Fruit fly (Drosophila melanogaster): ENCODE data around the gene CG34448.

Gene CG34448

DNA sequence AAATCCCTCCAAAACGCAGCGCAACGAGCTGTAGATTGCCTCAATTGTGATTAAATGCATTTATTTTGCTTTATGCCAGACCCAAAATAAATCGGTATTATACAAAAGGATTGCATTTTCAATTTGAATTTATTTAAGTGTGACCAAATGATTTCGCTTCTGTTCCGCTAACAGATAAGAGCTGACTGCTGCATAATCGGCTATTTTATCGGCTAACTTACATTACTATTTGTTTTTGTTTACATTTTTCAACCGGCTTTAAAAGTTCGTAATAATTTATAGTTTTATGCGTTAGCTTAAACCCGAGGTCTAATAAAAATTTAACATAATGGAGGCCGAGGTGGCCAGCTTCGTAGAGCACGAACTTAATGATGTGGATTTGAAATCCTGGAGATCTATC, 34.8 kb downstream of the CG34448 start, which contains the start of gene PIG-Wa (continued):
- no peak for TF ChIP-seq aop (GFP tag; IDR thresholded peaks at IDR 0.05)
- TF ChIP-seq CG16815 (GFP tag; optimal IDR thresholded peaks at IDR 0.05), result no peak
- TF ChIP-seq chinmo (GFP tag; IDR thresholded peaks at IDR 0.05; ENCODE audit: partially characterized antibody), result no peak
- TF ChIP-seq CG34224 (GFP tag; IDR thresholded peaks at IDR 0.05; ENCODE audit: partially characterized antibody), result peak; percentile 59; the same call in 2 of the 3 replicates
- TF ChIP-seq salm (tag; optimal IDR thresholded peaks at IDR 0.05), result no peak
- TF ChIP-seq fd64A (GFP tag; optimal IDR thresholded peaks at IDR 0.05), result no peak
- no peak for TF ChIP-seq sens-2 (GFP tag; IDR thresholded peaks at IDR 0.05)
- no peak for TF ChIP-seq ap (GFP tag; IDR thresholded peaks at IDR 0.05)
- TF ChIP-seq Camta (GFP tag; optimal IDR thresholded peaks at IDR 0.05), result no peak
- no peak for TF ChIP-seq Jarid2 (GFP tag; optimal IDR thresholded peaks at IDR 0.05)
- TF ChIP-seq CTCF (GFP tag; optimal IDR thresholded peaks at IDR 0.05), result no peak
- no peak for TF ChIP-seq CG17359 (tag; optimal IDR thresholded peaks at IDR 0.05)
- peak; percentile 62; the same call in 1 of the 3 replicates for TF ChIP-seq CG6791 (GFP tag; IDR thresholded peaks at IDR 0.05; ENCODE audit: partially characterized antibody)
- peak; percentile 94 for TF ChIP-seq stwl (tag; optimal IDR thresholded peaks at IDR 0.05)
- no peak for TF ChIP-seq CG33557 (GFP tag; optimal IDR thresholded peaks at IDR 0.05)
- TF ChIP-seq sug (tag; optimal IDR thresholded peaks at IDR 0.05), result no peak
- no peak for TF ChIP-seq run (tag; optimal IDR thresholded peaks at IDR 0.05)
- TF ChIP-seq Xbp1 (GFP tag; optimal IDR thresholded peaks at IDR 0.05), result no peak
- no peak for TF ChIP-seq ind (GFP tag; optimal IDR thresholded peaks at IDR 0.05)
- TF ChIP-seq bab2 (GFP tag; optimal IDR thresholded peaks at IDR 0.05), result no peak
- TF ChIP-seq Neu2 (GFP tag; optimal IDR thresholded peaks at IDR 0.05; ENCODE audit: borderline replicate concordance), result no peak
- TF ChIP-seq CG18011 (GFP tag; optimal IDR thresholded peaks at IDR 0.05), result peak; percentile 98
- no peak for TF ChIP-seq HLH54F (GFP tag; optimal IDR thresholded peaks at IDR 0.05)
- no peak for TF ChIP-seq CG9817 (tag; optimal IDR thresholded peaks at IDR 0.05)
- TF ChIP-seq cas (GFP tag; IDR thresholded peaks at IDR 0.05), result no peak
- no peak for TF ChIP-seq sisA (GFP tag; IDR thresholded peaks at IDR 0.05)
- TF ChIP-seq Asciz (GFP tag; optimal IDR thresholded peaks at IDR 0.05), result no peak
- no peak for TF ChIP-seq Hey (tag; optimal IDR thresholded peaks at IDR 0.05)
- peak; percentile 8 for TF ChIP-seq YL-1 (GFP tag; optimal IDR thresholded peaks at IDR 0.05)
- peak; percentile 62 for TF ChIP-seq Ets97D (GFP tag; optimal IDR thresholded peaks at IDR 0.05)
- no peak for TF ChIP-seq CG34376 (GFP tag; optimal IDR thresholded peaks at IDR 0.05)
- no peak for TF ChIP-seq CG2129 (GFP tag; IDR thresholded peaks at IDR 0.05; ENCODE audit: partially characterized antibody)
- no peak for TF ChIP-seq CG10979 (tag; optimal IDR thresholded peaks at IDR 0.05)
- no peak for TF ChIP-seq crc (GFP tag; optimal IDR thresholded peaks at IDR 0.05)
- no peak for TF ChIP-seq CG9727 (GFP tag; optimal IDR thresholded peaks at IDR 0.05)
- TF ChIP-seq CG3838 (GFP tag; optimal IDR thresholded peaks at IDR 0.05), result no peak
- no peak for TF ChIP-seq CG17568 (GFP tag; optimal IDR thresholded peaks at IDR 0.05)
- TF ChIP-seq CG5180 (GFP tag; optimal IDR thresholded peaks at IDR 0.05), result no peak
- no peak for TF ChIP-seq pan (optimal IDR thresholded peaks at IDR 0.05)
- TF ChIP-seq pan (GFP tag; optimal IDR thresholded peaks at IDR 0.05 in 1 of 2, IDR thresholded peaks at IDR 0.05 in 1 of 2), result no peak
- no peak for TF ChIP-seq slou (GFP tag; optimal IDR thresholded peaks at IDR 0.05)
- no peak for TF ChIP-seq Blimp-1 (GFP tag; optimal IDR thresholded peaks at IDR 0.05)
- TF ChIP-seq Optix (GFP tag; IDR thresholded peaks at IDR 0.05), result no peak
- TF ChIP-seq CG14710 (tag; optimal IDR thresholded peaks at IDR 0.05), result no peak
- no peak for TF ChIP-seq CG13123 (GFP tag; optimal IDR thresholded peaks at IDR 0.05)
- no peak for TF ChIP-seq CG12744 (GFP tag; optimal IDR thresholded peaks at IDR 0.05)
- peak; percentile 64 for TF ChIP-seq nmo (GFP tag; optimal IDR thresholded peaks at IDR 0.05)
- TF ChIP-seq klu (GFP tag; IDR thresholded peaks at IDR 0.05), result no peak
- peak; percentile 91 for TF ChIP-seq Dp (GFP tag; optimal IDR thresholded peaks at IDR 0.05)
- TF ChIP-seq Scr (GFP tag; IDR thresholded peaks at IDR 0.05; ENCODE audit: partially characterized antibody), result peak; percentile 40; the same call in 1 of the 2 replicates
- no peak for TF ChIP-seq gt (GFP tag; IDR thresholded peaks at IDR 0.05)
